Worm (Caenorhabditis elegans): Measurements from ENCODE around the gene fbxa-75.

DNA sequence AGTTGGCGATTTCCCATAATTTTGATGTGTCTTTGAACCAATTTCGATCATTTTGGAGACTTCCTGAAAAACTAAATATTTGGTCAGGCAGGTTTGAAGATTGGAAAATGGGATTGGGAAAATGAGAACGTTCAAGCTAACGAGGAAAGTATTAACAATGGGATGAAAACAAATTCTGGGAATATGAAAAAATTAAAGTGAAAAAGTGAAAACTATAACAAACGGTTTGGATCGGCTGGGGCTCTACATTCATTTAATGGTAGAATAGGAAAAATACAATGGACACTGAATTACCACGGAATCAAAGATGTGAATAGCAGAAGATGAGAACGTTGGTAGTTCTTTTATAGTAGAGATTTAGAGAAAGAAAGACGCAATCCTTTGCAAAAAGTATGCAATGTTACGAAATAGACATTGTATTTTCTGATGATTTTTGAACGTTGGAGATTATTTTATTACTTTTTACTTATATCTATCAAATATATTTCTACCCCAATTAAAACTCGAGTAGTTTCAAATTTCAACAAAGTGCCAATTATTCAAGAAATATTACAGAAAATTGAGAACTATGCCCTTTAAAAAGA, 14.9 kb upstream of the fbxa-75 start, which contains the start of gene fbxa-50:
- TF ChIP-seq zim-3 (tag; optimal IDR thresholded peaks at IDR 0.05), result no peak
- TF ChIP-seq akir-1 (GFP tag; optimal IDR thresholded peaks at IDR 0.05), result no peak
- TF ChIP-seq K12H6.12 (tag; optimal IDR thresholded peaks at IDR 0.05), result no peak

Data from whole organism, young adult.